Worm (Caenorhabditis elegans) whole organism, L1 larva: Measurements from ENCODE around the gene H06I04.6.

ENCODE experiments used
- C04F5.9 ChIP-seq: sonication (generic microtip); optimal IDR thresholded peaks from 2 replicates; lab custom pipeline; 2016; ENCODE audit warnings: missing genetic modification characterization, missing compliant biosample characterization
- C16A3.4 ChIP-seq: fragments of 150-350 bp; optimal IDR thresholded peaks from 2 replicates; lab custom pipeline; 2014; ENCODE audit warnings: missing biosample characterization, missing genetic modification characterization
- F16B12.6 ChIP-seq: fragments of 150-350 bp; optimal IDR thresholded peaks from 2 replicates; lab custom pipeline; 2014; ENCODE audit warnings: missing biosample characterization, missing genetic modification characterization
- aly-2 ChIP-seq: fragments of 150-350 bp; optimal IDR thresholded peaks from 2 replicates; lab custom pipeline; 2014; ENCODE audit warnings: missing biosample characterization, missing genetic modification characterization
- blmp-1 ChIP-seq: fragments of 150-350 bp; optimal IDR thresholded peaks from 2 replicates; lab custom pipeline; 2014; ENCODE audit warnings: missing biosample characterization, missing genetic modification characterization
- ceh-88 ChIP-seq: fragments of 200-800 bp; sonication (Bioruptor generic); IDR thresholded peaks from 2 replicates; pipeline ENCODE4 v1.3.6; 2022; ENCODE audit warnings: missing genetic modification characterization, missing compliant biosample characterization
- ces-1 ChIP-seq: fragments of 150-350 bp; optimal IDR thresholded peaks from 2 replicates; lab custom pipeline; 2014; ENCODE audit warnings: missing biosample characterization, missing genetic modification reagents, missing genetic modification characterization
- efl-1 ChIP-seq, 4 experiments: fragments of 150-350 bp; optimal IDR thresholded peaks in 3 of 4; peaks in 1 of 4; 1 replicate in 1 of 4; 2 replicates in 3 of 4; lab custom pipeline; 2014; ENCODE audit warnings: missing biosample characterization in 2 of 4, missing genetic modification characterization in 2 of 4, missing genetic modification reagents in 2 of 4
- efl-3 ChIP-seq: fragments of 200-800 bp; sonication (Bioruptor generic); optimal IDR thresholded peaks from 2 replicates; lab custom pipeline; 2018; ENCODE audit warnings: mild to moderate bottlenecking, missing genetic modification characterization, missing compliant biosample characterization
- egl-13 ChIP-seq: sonication (generic microtip); optimal IDR thresholded peaks from 2 replicates; lab custom pipeline; 2016; ENCODE audit warnings: missing genotype, missing genetic modification reagents, missing genetic modification characterization, missing compliant biosample characterization
- egl-27 ChIP-seq, 2 experiments: fragments of 150-350 bp in 1 of 2; sonication (generic microtip); optimal IDR thresholded peaks; 3 replicates each; lab custom pipeline; 2017 to 2018; ENCODE audit warnings: missing biosample characterization in 2 of 2, missing genetic modification characterization in 2 of 2, missing genetic modification reagents in 2 of 2
- elt-3 ChIP-seq, 6 experiments: fragments of 150-350 bp in 1 of 6; sonication (generic microtip); optimal IDR thresholded peaks; 2 replicates each; lab custom pipeline; 2017 to 2018; ENCODE audit warnings: missing biosample characterization in 6 of 6, missing genetic modification characterization in 6 of 6, inconsistent platforms in 1 of 6
- fos-1 ChIP-seq: fragments of 150-350 bp; optimal IDR thresholded peaks from 2 replicates; lab custom pipeline; 2014; ENCODE audit warnings: missing biosample characterization, missing genetic modification characterization
- hlh-4 ChIP-seq: sonication (generic microtip); optimal IDR thresholded peaks from 2 replicates; lab custom pipeline; 2016; ENCODE audit warnings: mild to moderate bottlenecking, missing genetic modification characterization, missing compliant biosample characterization
- hpl-2 ChIP-seq: fragments of 150-350 bp; optimal IDR thresholded peaks from 2 replicates; lab custom pipeline; 2014; ENCODE audit warnings: missing biosample characterization, missing genetic modification reagents, missing genetic modification characterization
- jun-1 ChIP-seq: fragments of 150-350 bp; optimal IDR thresholded peaks from 2 replicates; lab custom pipeline; 2014; ENCODE audit warnings: missing biosample characterization, missing genetic modification reagents, missing genetic modification characterization
- lir-3 ChIP-seq: sonication (generic microtip); optimal IDR thresholded peaks from 2 replicates; lab custom pipeline; 2016; ENCODE audit warnings: mild to moderate bottlenecking, missing genetic modification characterization, moderate library complexity, missing compliant biosample characterization; ENCODE audit not compliant: poor library complexity
- lsy-2 ChIP-seq, 2 experiments: fragments of 150-350 bp; optimal IDR thresholded peaks; 2 replicates each; lab custom pipeline; 2014; ENCODE audit warnings: missing biosample characterization in 2 of 2, missing genetic modification characterization in 2 of 2
- mab-9 ChIP-seq: fragments of 200-800 bp; sonication (Bioruptor generic); IDR thresholded peaks from 2 replicates; pipeline ENCODE4 v1.3.6; 2022; ENCODE audit warnings: missing genetic modification reagents, missing genetic modification characterization, missing compliant biosample characterization
- mdl-1 ChIP-seq, 2 experiments: fragments of 150-350 bp; optimal IDR thresholded peaks; 2 replicates each; lab custom pipeline; 2014 to 2017; ENCODE audit warnings: missing biosample characterization in 2 of 2, missing genetic modification characterization in 2 of 2, inconsistent platforms in 1 of 2
- nhr-20 ChIP-seq: sonication (generic microtip); optimal IDR thresholded peaks from 2 replicates; lab custom pipeline; 2016; ENCODE audit warnings: mild to moderate bottlenecking, missing genetic modification characterization, missing compliant biosample characterization
- nhr-237 ChIP-seq: fragments of 150-350 bp; optimal IDR thresholded peaks from 2 replicates; lab custom pipeline; 2014; ENCODE audit warnings: missing biosample characterization, missing genetic modification characterization
- nhr-28 ChIP-seq: fragments of 150-350 bp; optimal IDR thresholded peaks from 2 replicates; lab custom pipeline; 2014; ENCODE audit warnings: missing biosample characterization, missing genetic modification characterization
- nhr-71 ChIP-seq: sonication (generic microtip); optimal IDR thresholded peaks from 2 replicates; lab custom pipeline; 2016; ENCODE audit warnings: mild to moderate bottlenecking, missing genetic modification characterization, moderate library complexity, missing compliant biosample characterization
- nhr-77 ChIP-seq: fragments of 150-350 bp; optimal IDR thresholded peaks from 2 replicates; lab custom pipeline; 2014; ENCODE audit warnings: missing biosample characterization, missing genetic modification characterization
- nhr-85 ChIP-seq: sonication (generic microtip); peaks from one replicate; lab custom pipeline; 2016; ENCODE audit warnings: missing genetic modification characterization, inconsistent platforms, missing compliant biosample characterization
- pax-3 ChIP-seq: fragments of 200-800 bp; sonication (Bioruptor generic); optimal IDR thresholded peaks from 2 replicates; lab custom pipeline; 2018; ENCODE audit warnings: mild to moderate bottlenecking, missing genetic modification characterization, moderate library complexity, missing compliant biosample characterization
- swsn-7 ChIP-seq: sonication (generic microtip); optimal IDR thresholded peaks from 2 replicates; lab custom pipeline; 2016; ENCODE audit warnings: missing genetic modification characterization, missing compliant biosample characterization
- tbx-2 ChIP-seq: sonication (generic microtip); optimal IDR thresholded peaks from 2 replicates; lab custom pipeline; 2016; ENCODE audit warnings: missing genetic modification characterization, missing compliant biosample characterization
- xbp-1 ChIP-seq: sonication (generic microtip); optimal IDR thresholded peaks from 2 replicates; lab custom pipeline; 2016; ENCODE audit warnings: missing genetic modification characterization, missing compliant biosample characterization
- zag-1 ChIP-seq: fragments of 150-350 bp; optimal IDR thresholded peaks from 2 replicates; lab custom pipeline; 2014; ENCODE audit warnings: missing biosample characterization, missing genetic modification characterization
- zip-4 ChIP-seq: fragments of 200-800 bp; sonication (Bioruptor generic); optimal IDR thresholded peaks from 2 replicates; lab custom pipeline; 2018; ENCODE audit warnings: mild to moderate bottlenecking, missing genetic modification characterization, moderate library complexity, missing compliant biosample characterization
- ztf-11 ChIP-seq, 2 experiments: sonication (generic microtip); optimal IDR thresholded peaks; 2 replicates each; lab custom pipeline; 2016 to 2017; ENCODE audit warnings: missing genetic modification characterization in 2 of 2, missing biosample characterization in 1 of 2, missing compliant biosample characterization in 1 of 2

H06I04.6 gene

DNA sequence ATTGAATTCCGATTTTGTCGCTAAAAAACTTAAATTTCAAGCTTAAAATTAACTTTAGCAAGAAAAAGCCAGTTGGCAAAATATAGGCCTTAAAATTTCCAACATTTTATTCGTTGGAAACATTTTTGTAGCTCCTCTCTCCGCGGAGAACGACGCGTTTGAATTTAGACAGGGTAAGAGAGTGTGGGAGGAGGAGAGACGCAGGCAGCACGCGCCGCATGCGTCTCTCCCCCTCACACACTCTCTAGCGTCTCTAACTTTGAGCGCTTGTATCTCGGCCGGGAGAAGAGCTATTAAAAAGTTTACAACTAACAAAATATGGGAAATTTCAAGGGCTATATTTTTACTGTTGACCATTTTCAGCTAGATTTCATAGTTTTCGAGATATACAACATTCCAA lies 2.9 kb downstream of the H06I04.6 start:
- no peak for TF ChIP-seq tbx-2
- TF ChIP-seq hlh-4 (tag; lab: Kevin White, UChicago): no peak
- TF ChIP-seq ztf-11 (tag; optimal IDR thresholded peaks at IDR 0.05; lab: Kevin White, UChicago): no peak
- no peak for TF ChIP-seq ceh-88 (GFP tag; lab: Robert Waterston, UW)
- no peak for TF ChIP-seq ces-1 (GFP tag; lab: Kevin White, UChicago)
- TF ChIP-seq egl-27 (tag; optimal IDR thresholded peaks at IDR 0.05; lab: Kevin White, UChicago): no peak
- no peak for TF ChIP-seq pax-3 (tag; lab: Kevin White, UChicago)
- no peak for TF ChIP-seq lsy-2 (tag; optimal IDR thresholded peaks at IDR 0.05; lab: Kevin White, UChicago)
- TF ChIP-seq lir-3 (tag; lab: Kevin White, UChicago): no peak
- TF ChIP-seq nhr-77: no peak

- no peak for TF ChIP-seq C04F5.9 (tag; lab: Kevin White, UChicago)
- no peak for TF ChIP-seq efl-1 (optimal IDR thresholded peaks at IDR 0.05; lab: Kevin White, UChicago)
- TF ChIP-seq efl-1 (GFP tag; optimal IDR thresholded peaks at IDR 0.05 in 1 of 2; lab: Kevin White, UChicago): peak in 1 of 2 experiments; percentile 19
- TF ChIP-seq, all 84 proteins: peak for 1
These were observed 3.9 kb downstream of the H06I04.6 start, which contains the start of gene fipr-29 for ce11 chrIII:3060262-3060661. Gene fipr-29, minus strand, starts transcription at chrIII:3060362.

- TF ChIP-seq mdl-1 (tag; optimal IDR thresholded peaks at IDR 0.05; lab: Kevin White, UChicago): no peak
- TF ChIP-seq tbx-2: no peak
- TF ChIP-seq efl-1 (optimal IDR thresholded peaks at IDR 0.05; lab: Kevin White, UChicago): no peak
- TF ChIP-seq efl-1 (GFP tag; optimal IDR thresholded peaks at IDR 0.05 in 1 of 2; lab: Kevin White, UChicago): no peak
- TF ChIP-seq ceh-88 (GFP tag; lab: Robert Waterston, UW): no peak
- no peak for TF ChIP-seq mab-9 (GFP tag; lab: Robert Waterston, UW)
- TF ChIP-seq F16B12.6 (tag; lab: Kevin White, UChicago): no peak
- TF ChIP-seq zip-4 (GFP tag; lab: Kevin White, UChicago): no peak
- TF ChIP-seq hpl-2: no peak
- no peak for TF ChIP-seq elt-3 (tag; optimal IDR thresholded peaks at IDR 0.05; lab: Kevin White, UChicago)
- no peak for TF ChIP-seq xbp-1 (tag; lab: Kevin White, UChicago)
- no peak for TF ChIP-seq zag-1
- TF ChIP-seq nhr-237 (tag; lab: Kevin White, UChicago): no peak
- TF ChIP-seq, all 84 proteins: peak for 0
These were observed 8.3 kb downstream of the H06I04.6 start for ce11 chrIII:3055878-3056277.

DNA sequence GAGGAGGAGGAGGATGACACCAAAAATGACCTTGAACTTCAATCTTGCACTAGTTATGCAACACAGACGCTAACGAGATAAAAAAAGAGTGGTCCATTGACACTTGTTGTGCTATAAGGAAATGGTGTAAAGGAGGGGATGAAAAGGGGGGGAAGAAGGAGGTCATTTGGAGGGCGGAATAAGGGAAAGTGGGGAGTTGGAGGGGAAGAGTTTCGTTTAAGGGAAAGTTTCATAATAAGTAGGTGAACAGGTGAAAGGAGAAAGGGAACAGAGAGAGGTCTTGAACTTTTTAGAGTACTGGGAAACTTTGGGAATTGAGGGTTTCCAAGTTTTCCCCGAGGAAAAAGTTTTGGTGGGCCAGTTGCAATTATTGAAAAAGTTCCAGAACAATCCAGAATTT lies 16.2 kb downstream of the H06I04.6 start:
- TF ChIP-seq blmp-1 (tag; lab: Kevin White, UChicago) (peak; percentile 76), nhr-28 (tag; lab: Kevin White, UChicago) (no peak)

ce11 chrIII:3047040-3047439 lies 17.1 kb downstream of the H06I04.6 start, which contains the start of gene cutl-25:
Gene cutl-25, minus strand, starts transcription at chrIII:3047140.
- TF ChIP-seq swsn-7 (tag; lab: Kevin White, UChicago) (no peak), nhr-71 (no peak), F16B12.6 (tag; lab: Kevin White, UChicago) (no peak), ces-1 (GFP tag; lab: Kevin White, UChicago) (no peak), fos-1 (tag; lab: Kevin White, UChicago) (no peak), efl-3 (GFP tag; lab: Kevin White, UChicago) (no peak), aly-2 (tag; lab: Kevin White, UChicago) (no peak), nhr-20 (tag; lab: Kevin White, UChicago) (no peak), jun-1 (no peak), nhr-77 (no peak), hpl-2 (no peak)

DNA sequence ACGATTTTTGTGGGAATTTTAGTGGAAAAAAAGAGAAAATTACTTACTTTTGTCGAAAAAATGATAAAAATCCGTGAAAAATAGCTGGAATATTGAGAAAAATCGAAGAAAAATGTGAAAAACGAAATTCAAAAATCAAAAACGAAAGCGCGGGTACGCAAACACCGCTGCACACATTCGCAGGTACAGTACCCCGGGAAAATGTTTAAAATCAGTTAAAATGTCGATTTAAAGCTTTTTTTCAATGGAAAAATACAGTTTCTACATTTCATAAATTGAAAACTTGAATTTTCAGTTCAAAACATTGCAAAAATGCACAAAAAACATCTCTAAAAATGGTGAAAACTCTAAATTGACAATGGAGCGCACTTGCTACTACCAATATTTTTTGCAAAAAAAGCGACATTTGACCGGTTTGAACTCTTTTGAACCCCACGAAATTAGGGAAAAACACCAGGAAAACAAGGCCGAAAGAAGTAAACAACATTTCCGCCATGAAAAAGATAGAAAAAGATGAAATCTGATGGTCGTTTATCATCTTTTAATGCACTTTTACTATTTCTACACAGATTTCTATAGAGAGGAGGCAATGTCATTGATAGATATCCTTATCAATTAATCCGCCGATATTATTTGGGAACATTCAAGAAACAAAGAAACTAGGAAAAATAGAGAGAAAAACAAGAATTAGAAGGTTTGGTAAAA lies 23.3 kb downstream of the H06I04.6 start, which contains the start of gene daf-2:
TSS of gene daf-2 (minus strand) at position 112 of the 705 bp plus-strand sequence.
- peak in 1 of 2 experiments; percentile 36 for TF ChIP-seq lsy-2 (tag; optimal IDR thresholded peaks at IDR 0.05; lab: Kevin White, UChicago)
- TF ChIP-seq elt-3 (tag; optimal IDR thresholded peaks at IDR 0.05; lab: Kevin White, UChicago): peak in 2 of 6 experiments; percentile 63 to 70
- TF ChIP-seq nhr-85 (tag; lab: Kevin White, UChicago): peak; percentile 59
- no peak for TF ChIP-seq C16A3.4 (tag; lab: Kevin White, UChicago)
- peak; percentile 86 for TF ChIP-seq blmp-1 (tag; lab: Kevin White, UChicago)
- no peak for TF ChIP-seq efl-1 (optimal IDR thresholded peaks at IDR 0.05; lab: Kevin White, UChicago)
- TF ChIP-seq efl-1 (GFP tag; optimal IDR thresholded peaks at IDR 0.05 in 1 of 2; lab: Kevin White, UChicago): peak in 1 of 2 experiments; percentile 26
- TF ChIP-seq egl-13 (tag; lab: Kevin White, UChicago): no peak
